Fruit fly (Drosophila melanogaster) Kc167 (cell line): ENCODE measurements around the gene Dhdds.

ENCODE experiments used
- Myc ChIP-seq: fragments of >200 bp; optimal IDR thresholded peaks from 2 replicates; lab custom pipeline; 2017; ENCODE audit warnings: missing external identifiers
- Sin3A ChIP-seq: fragments of >200 bp; optimal IDR thresholded peaks from 2 replicates; lab custom pipeline; 2018; ENCODE audit warnings: missing external identifiers
- h ChIP-seq: fragments of >200 bp; optimal IDR thresholded peaks from 3 replicates; lab custom pipeline; 2018; ENCODE audit warnings: missing external identifiers
- insv ChIP-seq: fragments of >200 bp; optimal IDR thresholded peaks from 3 replicates; lab custom pipeline; 2018; ENCODE audit warnings: missing external identifiers
- psq ChIP-seq: fragments of >200 bp; optimal IDR thresholded peaks from 2 replicates; lab custom pipeline; 2017; ENCODE audit warnings: missing external identifiers
- ttk ChIP-seq: sonication (Bioruptor generic); optimal IDR thresholded peaks from 2 replicates; lab custom pipeline; 2017; ENCODE audit warnings: missing external identifiers

Dhdds gene

dm6 chrX:7909482-7909881 lies 23.7 kb downstream of the Dhdds start:
- no peak for TF ChIP-seq ttk (lab: Kevin White, UChicago)
- no peak for TF ChIP-seq insv (lab: Kevin White, UChicago)
- TF ChIP-seq psq (lab: Kevin White, UChicago): no peak
- TF ChIP-seq Myc (lab: Kevin White, UChicago): no peak
- no peak for TF ChIP-seq Sin3A (lab: Kevin White, UChicago)
- no peak for TF ChIP-seq h

- TF ChIP-seq Myc (lab: Kevin White, UChicago): no peak
- TF ChIP-seq psq (lab: Kevin White, UChicago): no peak
- no peak for TF ChIP-seq ttk (lab: Kevin White, UChicago)
- TF ChIP-seq Sin3A (lab: Kevin White, UChicago): no peak
- TF ChIP-seq h: no peak
- no peak for TF ChIP-seq insv (lab: Kevin White, UChicago)
These were observed 24.1 kb downstream of the Dhdds start for dm6 chrX:7909069-7909389.

- no peak for TF ChIP-seq Myc (lab: Kevin White, UChicago)
- TF ChIP-seq h: no peak
- TF ChIP-seq psq (lab: Kevin White, UChicago): no peak
- no peak for TF ChIP-seq ttk (lab: Kevin White, UChicago)
- TF ChIP-seq Sin3A (lab: Kevin White, UChicago): no peak
- TF ChIP-seq insv (lab: Kevin White, UChicago): no peak
These were observed 24.7 kb downstream of the Dhdds start, which contains the start of the genes dpr14 and spidey for dm6 chrX:7908239-7909068. dpr14 (minus strand) TSS chrX:7908286. spidey (plus strand) TSS chrX:7908931.

dm6 chrX:7901153-7902038 lies 31.8 kb downstream of the Dhdds start, which contains the start of the genes RpS6 and bys:
RpS6 (minus strand) TSS chrX:7901331.
bys (plus strand) TSS chrX:7901880.
- TF ChIP-seq insv (lab: Kevin White, UChicago): no peak
- no peak for TF ChIP-seq ttk (lab: Kevin White, UChicago)
- no peak for TF ChIP-seq Sin3A (lab: Kevin White, UChicago)
- TF ChIP-seq h: no peak
- no peak for TF ChIP-seq psq (lab: Kevin White, UChicago)
- TF ChIP-seq Myc (lab: Kevin White, UChicago): no peak

dm6 chrX:7900659-7901058 lies 32.5 kb downstream of the Dhdds start:
- TF ChIP-seq Sin3A (lab: Kevin White, UChicago) (no peak), psq (lab: Kevin White, UChicago) (no peak), ttk (lab: Kevin White, UChicago) (no peak), insv (lab: Kevin White, UChicago) (no peak), h (no peak), Myc (lab: Kevin White, UChicago) (no peak)

dm6 chrX:7893411-7894122 lies 39.6 kb downstream of the Dhdds start, which contains the start of the genes CG45089, ND-MNLL and p115:
CG45089 (minus strand) TSS chrX:7893798.
ND-MNLL (minus strand) TSS chrX:7893798.
p115 (plus strand) TSS chrX:7894031.
- TF ChIP-seq Myc (lab: Kevin White, UChicago): no peak
- TF ChIP-seq ttk (lab: Kevin White, UChicago): no peak
- no peak for TF ChIP-seq Sin3A (lab: Kevin White, UChicago)
- TF ChIP-seq psq (lab: Kevin White, UChicago): no peak
- TF ChIP-seq h: no peak
- no peak for TF ChIP-seq insv (lab: Kevin White, UChicago)

- TF ChIP-seq Myc (lab: Kevin White, UChicago) (no peak), h (no peak), ttk (lab: Kevin White, UChicago) (no peak), psq (lab: Kevin White, UChicago) (no peak), Sin3A (lab: Kevin White, UChicago) (no peak), insv (lab: Kevin White, UChicago) (no peak)
These were observed 40.6 kb downstream of the Dhdds start for dm6 chrX:7892539-7892899.

- TF ChIP-seq Sin3A (lab: Kevin White, UChicago) (no peak), psq (lab: Kevin White, UChicago) (no peak), Myc (lab: Kevin White, UChicago) (no peak), ttk (lab: Kevin White, UChicago) (no peak), insv (lab: Kevin White, UChicago) (no peak), h (no peak)
These were observed 41.3 kb downstream of the Dhdds start, which contains the start of gene Nek2 for dm6 chrX:7891596-7892538. Nek2 (minus strand) TSS chrX:7891646.

- TF ChIP-seq Sin3A (lab: Kevin White, UChicago): no peak
- no peak for TF ChIP-seq ttk (lab: Kevin White, UChicago)
- no peak for TF ChIP-seq h
- no peak for TF ChIP-seq psq (lab: Kevin White, UChicago)
- no peak for TF ChIP-seq insv (lab: Kevin White, UChicago)
- no peak for TF ChIP-seq Myc (lab: Kevin White, UChicago)
These were observed 44.6 kb downstream of the Dhdds start, which contains the start of gene Acat1 for dm6 chrX:7888386-7889024. Acat1 (minus strand) TSS chrX:7888785.
